Worm (Caenorhabditis elegans): ENCODE measurements around the gene T10B5.3.

T10B5.3 gene

ce11 chrV:1871768-1872296 lies 2.2 kb upstream of the T10B5.3 start, which contains the start of the genes T10B5.4 and cct-7 (continued):
- no peak for TF ChIP-seq nhr-42 (GFP tag; IDR thresholded peaks at IDR 0.05)
- no peak for TF ChIP-seq ZK546.5 (tag; optimal IDR thresholded peaks at IDR 0.05)
- TF ChIP-seq set-16 (GFP tag; IDR thresholded peaks at IDR 0.05), result peak; percentile 66
- TF ChIP-seq ZK337.2 (GFP tag; IDR thresholded peaks at IDR 0.05), result peak; percentile 63; the same call in 1 of the 2 replicates
- TF ChIP-seq egl-27 (tag; optimal IDR thresholded peaks at IDR 0.05), result no peak
- no peak for TF ChIP-seq nhr-41 (GFP tag; IDR thresholded peaks at IDR 0.05)
- peak; percentile 96 for TF ChIP-seq mes-2 (tag; optimal IDR thresholded peaks at IDR 0.05; ENCODE audit: poor library complexity, severe bottlenecking)
- TF ChIP-seq tag-97 (GFP tag; IDR thresholded peaks at IDR 0.05), result no peak
- TF ChIP-seq lin-38 (GFP tag; IDR thresholded peaks at IDR 0.05), result peak; percentile 97
- TF ChIP-seq madf-5 (GFP tag; IDR thresholded peaks at IDR 0.05), result 0 out of 4 replicates have a peak, but pooled peaks of 1 of the 2 experiments have one; percentile 32
- TF ChIP-seq duxl-1 (tag; optimal IDR thresholded peaks at IDR 0.05; ENCODE audit: poor library complexity), result peak; percentile 6
- TF ChIP-seq nhr-25 (tag; optimal IDR thresholded peaks at IDR 0.05; ENCODE audit: borderline replicate concordance, insufficient read depth), result peak; percentile 18
- TF ChIP-seq rbr-2 (tag; optimal IDR thresholded peaks at IDR 0.05), result peak; percentile 92
- TF ChIP-seq mxl-3 (GFP tag; optimal IDR thresholded peaks at IDR 0.05), result peak; percentile 84
- no peak for TF ChIP-seq F26F4.8 (GFP tag; conservative IDR thresholded peaks at IDR 0.05)
- no peak for TF ChIP-seq ceh-82 (tag; optimal IDR thresholded peaks at IDR 0.05)
- 0 out of 2 replicates have a peak, but pooled peaks have one; percentile 22 for TF ChIP-seq pha-4 (GFP tag; IDR thresholded peaks at IDR 0.05)
- no peak for TF ChIP-seq pha-4 (tag; optimal IDR thresholded peaks at IDR 0.05)
- TF ChIP-seq dmd-9 (GFP tag; IDR thresholded peaks at IDR 0.05), result no peak
- peak; percentile 80 for TF ChIP-seq T20F7.1 (GFP tag; optimal IDR thresholded peaks at IDR 0.05)
- TF ChIP-seq sdz-12 (GFP tag; optimal IDR thresholded peaks at IDR 0.05), result no peak
- no peak for TF ChIP-seq unc-39 (tag; optimal IDR thresholded peaks at IDR 0.05)
- no peak for TF ChIP-seq ceh-28 (tag; optimal IDR thresholded peaks at IDR 0.05)
- TF ChIP-seq saeg-2 (GFP tag; IDR thresholded peaks at IDR 0.05), result peak; percentile 59; the same call in 1 of the 2 replicates
- TF ChIP-seq nhr-28 (tag; optimal IDR thresholded peaks at IDR 0.05), result peak; percentile 66
- peak in 1 of 2 experiments; percentile 90 for TF ChIP-seq hif-1 (tag; optimal IDR thresholded peaks at IDR 0.05)
- TF ChIP-seq nhr-111 (GFP tag; optimal IDR thresholded peaks at IDR 0.05), result no peak
- TF ChIP-seq F37D6.2 (tag; optimal IDR thresholded peaks at IDR 0.05), result peak; percentile 89
- TF ChIP-seq lin-1 (GFP tag; IDR thresholded peaks at IDR 0.05), result 0 out of 2 replicates have a peak, but pooled peaks have one; percentile 22
- TF ChIP-seq daf-12 (tag; optimal IDR thresholded peaks at IDR 0.05), result no peak
- peak; percentile 79 for TF ChIP-seq ctbp-1 (GFP tag; IDR thresholded peaks at IDR 0.05)
- TF ChIP-seq aly-2 (tag; optimal IDR thresholded peaks at IDR 0.05), result no peak
- TF ChIP-seq F49E8.2 (tag; optimal IDR thresholded peaks at IDR 0.05; ENCODE audit: borderline replicate concordance), result peak; percentile 61
- TF ChIP-seq mdl-1 (tag; optimal IDR thresholded peaks at IDR 0.05), result peak in 1 of 2 experiments; percentile 79
- TF ChIP-seq mep-1 (tag; optimal IDR thresholded peaks at IDR 0.05), result peak; percentile 93
- TF ChIP-seq attf-4 (tag; optimal IDR thresholded peaks at IDR 0.05), result no peak
- no peak for TF ChIP-seq ztf-7 (tag; optimal IDR thresholded peaks at IDR 0.05)
- TF ChIP-seq lin-29 (GFP tag; IDR thresholded peaks at IDR 0.05), result no peak
- TF ChIP-seq arid-1 (GFP tag; conservative IDR thresholded peaks at IDR 0.05), result peak; percentile 76
- no peak for TF ChIP-seq ceh-62 (tag; optimal IDR thresholded peaks at IDR 0.05)
- no peak for TF ChIP-seq F10B5.3 (tag; optimal IDR thresholded peaks at IDR 0.05)
- peak; percentile 25 for TF ChIP-seq lin-15B (tag; optimal IDR thresholded peaks at IDR 0.05)
- no peak for TF ChIP-seq ces-1 (GFP tag; optimal IDR thresholded peaks at IDR 0.05)
- peak; percentile 60; the same call in 1 of the 2 replicates for TF ChIP-seq ceh-44 (GFP tag; IDR thresholded peaks at IDR 0.05)
- peak; percentile 24 for TF ChIP-seq zag-1 (tag; optimal IDR thresholded peaks at IDR 0.05)
- TF ChIP-seq Y5F2A.4 (GFP tag; optimal IDR thresholded peaks at IDR 0.05), result no peak
- TF ChIP-seq nhr-48 (tag; optimal IDR thresholded peaks at IDR 0.05), result peak; percentile 25
- TF ChIP-seq daf-19 (GFP tag; conservative IDR thresholded peaks at IDR 0.05), result no peak
- no peak for TF ChIP-seq fos-1 (tag; optimal IDR thresholded peaks at IDR 0.05)
- TF ChIP-seq Y105C5A.15 (GFP tag; IDR thresholded peaks at IDR 0.05), result no peak
